Worm (Caenorhabditis elegans): ENCODE results near the gene K06H7.7.

DNA sequence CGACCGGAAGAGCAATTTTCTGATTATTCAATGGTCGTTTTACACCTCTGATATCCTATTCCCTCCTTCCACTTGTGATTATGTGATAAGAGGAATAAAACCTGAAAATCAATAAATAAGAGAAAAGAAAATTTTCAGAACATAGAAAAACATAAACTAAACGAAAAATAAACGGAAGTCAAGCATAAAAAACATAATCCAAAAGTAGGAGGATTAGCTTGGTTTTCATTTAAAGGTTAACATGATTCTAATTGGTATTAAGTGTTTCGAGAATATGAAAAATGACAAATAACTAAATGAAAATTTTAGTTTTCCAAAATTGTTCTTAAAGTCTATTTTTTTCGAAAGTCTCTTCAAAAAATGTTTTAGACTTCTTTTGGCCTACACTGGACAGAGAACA, 35.9 kb upstream of the K06H7.7 start, which contains the start of gene gei-8:
- TF ChIP-seq him-1 (tag; optimal IDR thresholded peaks at IDR 0.05): no peak
- TF ChIP-seq W03F9.2 (tag; optimal IDR thresholded peaks at IDR 0.05): no peak

Measured in whole organism, L4/young adult.